Worm (Caenorhabditis elegans) whole organism, dauer: ENCODE measurements around the gene spt-5.

Source experiments
- unc-62 ChIP-seq: sonication (generic microtip); optimal IDR thresholded peaks from 2 replicates; lab custom pipeline; 2017; ENCODE audit warnings: missing biosample characterization, missing genetic modification reagents, missing genetic modification characterization

The spt-5 gene

DNA sequence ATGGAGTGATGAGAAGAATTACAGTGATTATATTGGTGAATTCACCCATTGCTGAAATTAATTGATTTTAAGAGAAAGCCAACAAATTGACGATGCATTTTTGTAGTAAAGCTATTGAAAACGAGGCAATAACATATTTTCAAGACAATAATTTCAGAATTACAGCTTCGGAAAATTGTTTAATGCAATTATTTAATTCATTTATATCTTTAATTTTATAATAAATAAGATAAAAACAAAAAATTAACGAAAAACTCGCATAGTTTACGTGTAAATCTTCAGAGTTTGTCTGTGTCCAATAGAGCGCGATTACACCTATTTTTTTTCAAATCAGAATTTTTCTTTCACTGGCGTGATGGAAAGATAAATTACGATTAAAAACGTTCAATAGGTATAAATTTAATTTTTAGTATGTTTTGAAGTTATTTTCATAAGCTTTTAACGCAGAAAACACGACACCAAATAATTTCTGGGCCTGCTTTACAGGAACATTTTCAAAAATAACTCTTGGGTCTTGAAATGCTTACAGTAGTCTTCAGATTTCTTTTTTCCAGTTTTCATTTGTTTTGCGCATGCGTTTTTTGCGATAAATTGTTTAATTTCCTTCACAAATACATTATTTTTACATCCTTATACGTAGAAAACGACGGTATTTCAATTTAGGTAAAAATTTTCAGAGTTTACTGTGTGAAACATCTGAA is 27.0 kb downstream of the spt-5 start, which contains the start of gene tmed-1:
Gene tmed-1, minus strand, starts transcription at position 51 of the 701 bp plus-strand sequence.
- no peak for TF ChIP-seq unc-62 (GFP tag; lab: Kevin White, UChicago)

DNA sequence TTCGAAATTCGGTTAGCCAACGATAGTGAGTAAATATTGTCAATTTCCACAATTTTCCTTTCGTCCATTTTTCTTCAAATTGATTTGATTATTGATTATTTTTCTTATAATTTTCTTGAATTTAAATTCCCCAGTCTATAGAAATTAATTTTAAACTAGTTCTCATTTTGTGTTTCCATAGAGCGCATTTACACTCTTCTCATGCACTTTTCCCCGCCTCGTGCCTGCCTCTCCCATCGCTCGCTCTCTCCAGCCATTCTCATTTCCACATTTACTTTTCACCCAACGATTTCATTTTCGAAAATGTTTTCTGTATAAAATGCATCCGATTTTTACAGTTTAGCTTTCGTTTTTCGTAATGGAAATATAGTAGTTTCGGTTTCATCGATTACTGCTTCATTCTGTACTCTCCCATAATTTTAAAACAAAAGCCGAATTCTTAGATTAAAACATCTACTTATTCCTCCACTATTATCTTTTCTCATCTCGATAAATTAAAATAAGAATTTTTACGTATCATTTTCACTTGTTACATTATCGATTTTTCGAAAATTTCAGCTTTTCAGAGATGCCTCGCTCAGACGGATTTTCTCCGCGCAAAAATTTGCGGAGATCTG is 27.7 kb downstream of the spt-5 start, which contains the start of gene lex-1:
Gene lex-1, plus strand, starts transcription at position 567 of the 617 bp plus-strand sequence.
- no peak for TF ChIP-seq unc-62 (GFP tag; lab: Kevin White, UChicago)

DNA sequence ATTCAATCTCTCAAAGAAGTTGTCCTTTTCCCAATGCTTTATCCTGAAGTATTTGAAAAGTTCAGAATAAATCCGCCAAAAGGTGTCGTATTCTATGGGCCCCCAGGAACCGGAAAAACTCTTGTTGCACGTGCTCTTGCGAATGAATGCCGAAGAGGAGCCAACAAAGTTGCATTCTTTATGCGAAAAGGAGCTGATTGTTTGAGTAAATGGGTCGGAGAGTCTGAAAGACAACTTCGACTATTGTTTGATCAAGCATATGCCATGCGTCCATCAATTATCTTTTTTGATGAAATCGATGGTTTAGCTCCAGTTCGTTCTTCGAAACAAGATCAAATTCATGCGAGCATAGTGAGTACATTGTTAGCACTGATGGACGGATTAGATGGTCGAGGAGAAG is 29.5 kb downstream of the spt-5 start:
- TF ChIP-seq unc-62 (GFP tag; lab: Kevin White, UChicago) = no peak

DNA sequence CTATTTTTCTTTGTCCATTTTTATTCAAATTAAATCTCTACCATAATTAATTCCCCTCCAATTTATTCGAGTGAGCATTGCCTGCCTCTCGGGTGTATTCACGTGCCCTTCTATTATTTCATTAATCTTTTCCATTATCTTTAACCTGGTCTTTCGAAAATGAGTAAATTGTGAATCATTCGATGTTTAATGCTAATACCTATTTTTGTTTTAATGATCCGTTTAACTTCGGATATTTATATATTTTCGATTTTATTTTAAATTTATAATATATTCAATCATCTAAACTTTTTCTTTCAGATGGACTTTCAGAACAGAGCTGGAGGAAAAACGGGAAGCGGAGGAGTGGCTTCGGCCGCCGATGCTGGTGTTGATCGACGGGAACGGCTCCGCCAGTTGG is 32.9 kb downstream of the spt-5 start, which contains the start of gene repo-1:
Gene repo-1, plus strand, starts transcription at position 301 of the 400 bp plus-strand sequence.
- TF ChIP-seq unc-62 (GFP tag; lab: Kevin White, UChicago) = no peak

DNA sequence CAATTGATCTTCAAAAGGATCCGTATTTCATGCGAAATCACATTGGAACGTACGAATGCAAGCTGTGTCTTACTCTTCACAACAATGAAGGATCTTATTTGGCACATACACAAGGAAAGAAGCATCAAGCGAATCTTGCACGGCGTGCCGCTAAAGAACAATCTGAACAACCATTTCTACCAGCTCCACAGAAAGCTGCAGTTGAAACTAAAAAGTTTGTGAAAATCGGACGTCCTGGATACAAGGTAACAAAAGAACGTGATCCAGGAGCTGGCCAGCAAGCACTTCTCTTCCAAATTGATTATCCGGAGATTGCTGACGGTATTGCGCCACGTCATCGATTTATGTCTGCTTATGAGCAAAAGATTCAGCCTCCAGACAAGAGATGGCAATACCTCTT is 33.3 kb downstream of the spt-5 start:
- no peak for TF ChIP-seq unc-62 (GFP tag; lab: Kevin White, UChicago)

DNA sequence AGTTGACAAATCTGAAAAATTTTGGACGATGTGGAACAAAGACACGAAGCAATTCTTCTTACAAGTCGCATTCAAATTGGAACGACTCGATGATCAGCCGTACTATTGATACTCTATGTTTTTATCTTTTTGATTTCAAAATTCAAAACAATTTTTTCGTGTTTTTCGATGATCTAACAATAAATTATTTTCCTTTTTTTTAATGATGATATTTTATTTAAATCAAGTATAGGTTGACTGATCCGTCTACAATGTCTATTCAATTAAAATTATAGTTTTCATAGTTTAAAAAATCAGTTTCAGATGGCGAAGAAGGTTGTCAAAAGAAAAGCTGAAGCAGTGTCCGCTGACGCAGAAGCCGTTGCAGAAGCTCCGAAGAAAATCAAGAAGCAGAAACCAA is 33.8 kb downstream of the spt-5 start, which contains the start of gene rbm-34:
Gene rbm-34, plus strand, starts transcription at position 301 of the 400 bp plus-strand sequence.
- no peak for TF ChIP-seq unc-62 (GFP tag; lab: Kevin White, UChicago)

DNA sequence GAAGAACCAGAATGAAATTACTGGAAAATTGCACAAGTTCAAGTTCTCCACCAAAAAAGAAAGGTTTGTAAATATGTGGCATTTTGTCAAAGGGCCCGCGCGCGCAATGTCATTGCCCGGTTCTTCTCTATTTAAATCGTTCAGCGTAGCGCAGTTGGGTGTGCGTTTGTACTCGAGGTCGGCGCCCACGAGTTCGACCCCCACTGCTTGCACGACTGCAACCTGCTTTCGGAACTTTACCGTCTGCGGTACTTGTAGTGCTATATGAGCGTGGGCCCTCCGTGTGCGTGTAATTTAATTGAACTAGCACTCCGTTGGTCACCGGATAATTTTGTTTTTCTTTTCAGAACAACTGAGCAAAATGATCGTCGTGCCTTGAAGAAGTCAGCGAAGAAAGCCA is 35.2 kb downstream of the spt-5 start:
- no peak for TF ChIP-seq unc-62 (GFP tag; lab: Kevin White, UChicago)

DNA sequence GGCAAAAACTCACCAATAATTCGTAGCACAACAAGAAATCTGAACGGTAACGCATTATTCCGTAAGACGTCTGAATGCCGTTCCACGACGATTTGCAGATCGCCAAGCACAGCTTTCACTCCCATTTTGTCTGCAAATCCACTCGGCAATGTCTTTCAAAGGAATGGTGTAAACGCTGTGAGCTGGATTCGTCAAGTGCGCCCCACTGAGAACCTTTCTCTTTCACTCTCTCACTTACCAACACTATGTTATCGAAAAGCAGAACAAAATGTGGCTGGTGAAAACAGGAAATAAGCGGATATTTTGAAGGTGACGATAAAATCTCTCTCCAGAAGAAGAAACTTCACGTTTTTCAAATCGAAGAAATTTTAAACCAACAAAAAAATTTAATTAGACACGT is 37.6 kb downstream of the spt-5 start:
- TF ChIP-seq unc-62 (GFP tag; lab: Kevin White, UChicago) = no peak

DNA sequence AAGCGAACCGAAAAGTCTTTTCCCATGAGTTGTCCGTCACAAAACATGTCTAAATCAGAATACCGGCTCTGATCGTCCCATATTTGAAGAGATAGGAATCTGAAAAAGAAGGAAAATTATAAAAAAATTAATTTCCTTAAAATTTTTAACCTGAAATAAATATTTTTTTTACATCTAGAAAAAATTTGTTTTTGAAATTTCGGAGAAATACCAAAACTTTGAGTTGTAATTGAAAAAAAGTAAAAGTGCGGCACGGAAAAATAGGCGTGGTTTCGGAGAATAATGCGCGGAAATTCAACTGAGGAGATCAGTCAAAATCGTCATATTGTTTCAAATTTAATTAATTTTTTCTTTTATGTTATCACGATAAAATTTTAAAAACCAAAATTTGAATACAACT is 38.3 kb downstream of the spt-5 start, which contains the start of gene F11A10.6:
Gene F11A10.6, minus strand, starts transcription at position 101 of the 400 bp plus-strand sequence.
- no peak for TF ChIP-seq unc-62 (GFP tag; lab: Kevin White, UChicago)

DNA sequence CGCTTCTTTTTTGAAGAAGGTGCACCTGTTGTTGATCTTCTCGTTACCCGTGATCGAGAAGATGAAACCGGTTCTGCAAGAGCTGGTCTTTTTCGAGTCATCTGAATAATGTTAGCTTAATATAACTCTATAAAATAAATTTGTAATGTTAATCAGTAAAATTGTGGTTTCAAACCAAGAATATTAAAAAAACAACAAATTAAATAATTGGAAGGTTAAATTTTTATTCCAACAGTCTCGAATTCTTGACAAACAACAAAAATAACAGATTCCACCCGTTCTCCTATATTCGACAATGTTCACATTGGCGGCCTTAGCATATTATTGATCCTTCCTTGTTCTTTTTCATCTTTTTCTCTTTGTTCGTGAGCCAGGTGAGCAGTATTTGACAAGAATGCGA is 40.8 kb downstream of the spt-5 start, which contains the start of gene mig-32:
Gene mig-32, minus strand, starts transcription at position 101 of the 400 bp plus-strand sequence.
- no peak for TF ChIP-seq unc-62 (GFP tag; lab: Kevin White, UChicago)

DNA sequence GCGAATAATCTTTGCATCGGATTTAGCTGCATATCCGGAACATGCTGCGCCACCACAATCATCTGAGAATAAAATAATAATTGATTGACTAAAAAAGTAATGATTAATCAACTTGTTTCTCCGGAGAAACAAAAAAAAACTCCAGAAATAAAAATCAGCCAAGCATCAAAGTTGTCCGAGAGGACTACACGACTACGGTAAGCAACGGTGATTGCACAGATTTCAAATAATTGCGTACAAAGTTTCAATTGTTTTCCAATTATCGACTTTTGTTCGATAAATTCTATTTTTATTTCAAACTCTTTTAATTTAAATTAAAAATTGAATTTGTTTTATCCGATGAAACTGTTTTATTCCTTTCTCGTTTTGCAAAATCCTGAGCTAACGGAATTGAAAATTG is 42.1 kb downstream of the spt-5 start, which contains the start of gene cpsf-4:
Gene cpsf-4, minus strand, starts transcription at position 62 of the 400 bp plus-strand sequence.
- no peak for TF ChIP-seq unc-62 (GFP tag; lab: Kevin White, UChicago)

DNA sequence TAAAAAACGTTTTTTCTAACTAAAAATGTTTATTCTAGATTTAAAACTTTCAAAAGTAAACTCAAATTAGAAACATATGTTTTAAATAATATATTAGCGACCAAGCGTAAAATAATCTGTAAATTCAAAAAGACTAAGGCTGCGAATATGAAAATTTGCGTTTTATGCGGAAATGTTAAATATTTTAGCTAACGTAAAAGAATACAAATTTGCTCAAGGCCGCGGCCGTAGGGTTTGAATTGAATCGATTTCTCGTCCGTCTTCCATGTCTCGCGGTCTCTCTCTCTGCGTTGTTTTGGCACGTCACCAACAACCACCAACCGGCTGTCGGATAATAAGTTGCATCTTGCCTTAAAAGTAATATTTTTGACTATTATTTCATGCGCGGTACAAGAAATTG is 42.5 kb downstream of the spt-5 start, which contains the start of gene F11A10.5:
Gene F11A10.5, plus strand, starts transcription at position 301 of the 400 bp plus-strand sequence.
- TF ChIP-seq unc-62 (GFP tag; lab: Kevin White, UChicago) = no peak

DNA sequence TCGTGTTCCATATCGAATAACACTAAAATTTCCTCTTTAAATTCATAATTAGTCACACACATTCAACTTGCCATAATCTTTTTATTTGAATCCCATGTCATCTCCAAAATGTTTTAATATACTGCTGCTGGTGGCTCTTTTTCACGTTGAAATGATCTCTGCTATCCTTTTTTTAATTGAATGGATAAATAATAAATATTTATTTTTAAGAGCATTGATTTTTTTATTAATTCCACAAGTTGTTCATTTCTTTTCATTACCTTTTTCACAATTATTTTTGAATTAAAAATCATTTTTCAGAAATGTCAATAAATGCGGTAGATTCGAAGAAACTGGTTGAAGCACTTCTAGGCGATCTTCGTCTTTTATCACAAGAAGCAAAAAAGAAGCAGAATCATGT is 45.2 kb downstream of the spt-5 start, which contains the start of gene mon-2:
Gene mon-2, plus strand, starts transcription at position 301 of the 400 bp plus-strand sequence.
- no peak for TF ChIP-seq unc-62 (GFP tag; lab: Kevin White, UChicago)
